Fruit fly (Drosophila melanogaster) whole organism, embryonic: ENCODE results near the gene Top3alpha.

Experiments
- Adf1 ChIP-seq: fragments of 200-800 bp; sonication (Bioruptor generic); IDR thresholded peaks from 2 replicates; pipeline ENCODE4 v1.3.6; 2022; ENCODE audit warnings: missing biosample characterization, missing genetic modification characterization
- B-H2 ChIP-seq: fragments of 200-800 bp; sonication (Bioruptor generic); optimal IDR thresholded peaks from 2 replicates; lab custom pipeline; 2018; ENCODE audit warnings: missing biosample characterization, mild to moderate bottlenecking, missing genetic modification characterization
- BtbVII ChIP-seq: fragments of 200-800 bp; sonication (Bioruptor generic); optimal IDR thresholded peaks from 3 replicates; lab custom pipeline; 2017; ENCODE audit warnings: missing biosample characterization, mild to moderate bottlenecking, missing genetic modification characterization
- CG10267 ChIP-seq: fragments of 200-800 bp; sonication (Bioruptor generic); optimal IDR thresholded peaks from 2 replicates; lab custom pipeline; 2018; ENCODE audit warnings: missing biosample characterization, mild to moderate bottlenecking, missing genetic modification characterization, moderate library complexity
- CG10431 ChIP-seq: fragments of 200-800 bp; sonication (Bioruptor generic); optimal IDR thresholded peaks from 3 replicates; lab custom pipeline; 2018; ENCODE audit warnings: missing biosample characterization, mild to moderate bottlenecking, missing genetic modification characterization
- CG10543 ChIP-seq: fragments of 200-800 bp; sonication (Bioruptor generic); optimal IDR thresholded peaks from 3 replicates; lab custom pipeline; 2017; ENCODE audit warnings: missing biosample characterization, mild to moderate bottlenecking, missing genetic modification characterization, moderate library complexity
- CG10959 ChIP-seq: fragments of 200-800 bp; sonication (Bioruptor generic); IDR thresholded peaks from 2 replicates; pipeline ENCODE4 v1.3.6; 2022; ENCODE audit warnings: missing biosample characterization, missing genetic modification characterization
- CG12071 ChIP-seq: fragments of 200-800 bp; sonication (Bioruptor generic); optimal IDR thresholded peaks from 3 replicates; lab custom pipeline; 2018; ENCODE audit warnings: missing biosample characterization, mild to moderate bottlenecking, missing genetic modification characterization
- CG1233 ChIP-seq: fragments of 200-800 bp; sonication (Bioruptor generic); optimal IDR thresholded peaks from 4 replicates; lab custom pipeline; 2018; ENCODE audit warnings: missing biosample characterization, mild to moderate bottlenecking, missing genetic modification characterization
- CG13287 ChIP-seq: fragments of 200-800 bp; sonication (Bioruptor generic); IDR thresholded peaks from 2 replicates; pipeline ENCODE4 v1.3.6; 2022; ENCODE audit warnings: missing biosample characterization, missing genetic modification characterization; ENCODE audit not compliant: partially characterized antibody
- CG13424 ChIP-seq: fragments of 200-800 bp; sonication (Bioruptor generic); optimal IDR thresholded peaks from 2 replicates; lab custom pipeline; 2019; ENCODE audit warnings: missing biosample characterization, mild to moderate bottlenecking, missing genetic modification characterization, moderate library complexity
- CG13894 ChIP-seq: fragments of 200-800 bp; sonication (Bioruptor generic); optimal IDR thresholded peaks from 3 replicates; lab custom pipeline; 2018; ENCODE audit warnings: missing biosample characterization, mild to moderate bottlenecking, missing genetic modification characterization, moderate library complexity
- CG14710 ChIP-seq: fragments of 200-800 bp; sonication (Bioruptor generic); optimal IDR thresholded peaks from 3 replicates; lab custom pipeline; 2019; ENCODE audit warnings: missing biosample characterization, mild to moderate bottlenecking, missing genetic modification characterization, moderate library complexity
- CG14860 ChIP-seq: fragments of 200-800 bp; sonication (Bioruptor generic); IDR thresholded peaks from 3 replicates; pipeline ENCODE4 v1.3.6; 2022; ENCODE audit warnings: missing biosample characterization, missing genetic modification characterization; ENCODE audit not compliant: partially characterized antibody
- CG16863 ChIP-seq: fragments of 200-800 bp; sonication (Bioruptor generic); optimal IDR thresholded peaks from 3 replicates; lab custom pipeline; 2016; ENCODE audit warnings: missing biosample characterization, missing genetic modification characterization
- CG18262 ChIP-seq: fragments of 200-800 bp; optimal IDR thresholded peaks from 3 replicates; lab custom pipeline; 2019; ENCODE audit warnings: missing biosample characterization, mild to moderate bottlenecking, missing genetic modification characterization, moderate library complexity
- CG2199 ChIP-seq: fragments of 200-800 bp; sonication (Bioruptor generic); IDR thresholded peaks from 3 replicates; pipeline ENCODE4 v1.3.6; 2022; ENCODE audit warnings: missing biosample characterization, missing genetic modification characterization
- CG2875 ChIP-seq: fragments of 200-800 bp; sonication (Bioruptor generic); optimal IDR thresholded peaks from 2 replicates; lab custom pipeline; 2017; ENCODE audit warnings: missing biosample characterization, mild to moderate bottlenecking, missing genetic modification characterization, missing genetic modification reagents
- CG4617 ChIP-seq: fragments of 200-800 bp; sonication (Bioruptor generic); optimal IDR thresholded peaks from 3 replicates; lab custom pipeline; 2016; ENCODE audit warnings: missing biosample characterization, missing genetic modification characterization, borderline replicate concordance
- CG6689 ChIP-seq: fragments of 200-800 bp; sonication (Bioruptor generic); IDR thresholded peaks from 2 replicates; pipeline ENCODE4 v1.3.6; 2022; ENCODE audit warnings: missing biosample characterization, missing genetic modification characterization
- CG7357 ChIP-seq: fragments of 200-800 bp; sonication (Bioruptor generic); IDR thresholded peaks from 3 replicates; pipeline ENCODE4 v1.3.6; 2022; ENCODE audit warnings: missing biosample characterization, missing genetic modification characterization
- Chrac-16 ChIP-seq: fragments of 200-800 bp; sonication (Bioruptor generic); optimal IDR thresholded peaks from 3 replicates; lab custom pipeline; 2016; ENCODE audit warnings: missing biosample characterization, missing genetic modification characterization
- CkIIα-i1 ChIP-seq: fragments of 200-800 bp; sonication (Bioruptor generic); IDR thresholded peaks from 2 replicates; pipeline ENCODE4 v1.3.6; 2022; ENCODE audit warnings: missing biosample characterization, missing genetic modification characterization
- CoRest ChIP-seq: fragments of 200-800 bp; sonication (Bioruptor generic); optimal IDR thresholded peaks from 3 replicates; lab custom pipeline; 2018; ENCODE audit warnings: missing biosample characterization, mild to moderate bottlenecking, missing genetic modification characterization, moderate library complexity
- Hr51 ChIP-seq, 2 experiments: fragments of 200-800 bp; sonication (Bioruptor generic); optimal IDR thresholded peaks; 2 replicates in 1 of 2; 3 replicates in 1 of 2; lab custom pipeline; 2016 to 2018; ENCODE audit warnings: missing biosample characterization in 2 of 2, missing genetic modification characterization in 2 of 2, mild to moderate bottlenecking in 1 of 2, moderate library complexity in 1 of 2
- MTF-1 ChIP-seq: fragments of 200-800 bp; sonication (Bioruptor generic); optimal IDR thresholded peaks from 2 replicates; lab custom pipeline; 2018; ENCODE audit warnings: missing biosample characterization, mild to moderate bottlenecking, missing genetic modification characterization, borderline replicate concordance
- NC2β ChIP-seq: fragments of 200-800 bp; sonication (Bioruptor generic); optimal IDR thresholded peaks from 2 replicates; lab custom pipeline; 2016; ENCODE audit warnings: missing biosample characterization, missing genetic modification characterization
- NFAT ChIP-seq: fragments of 200-800 bp; sonication (Bioruptor generic); IDR thresholded peaks from 2 replicates; pipeline ENCODE4 v1.3.6; 2022; ENCODE audit warnings: missing biosample characterization, missing genetic modification characterization
- Opbp ChIP-seq: fragments of 200-800 bp; sonication (Bioruptor generic); IDR thresholded peaks from 3 replicates; pipeline ENCODE4 v1.3.6; 2022; ENCODE audit warnings: missing biosample characterization, missing genetic modification characterization; ENCODE audit not compliant: partially characterized antibody
- Optix ChIP-seq: fragments of 200-800 bp; sonication (Bioruptor generic); IDR thresholded peaks from 3 replicates; pipeline ENCODE4 v1.3.6; 2022; ENCODE audit warnings: missing biosample characterization, missing genetic modification characterization
- Rfx ChIP-seq: fragments of 200-800 bp; sonication (Bioruptor generic); IDR thresholded peaks from 2 replicates; pipeline ENCODE4 v1.3.6; 2022; ENCODE audit warnings: missing biosample characterization, missing genetic modification characterization
- Stat92E ChIP-seq, 3 experiments: fragments of >200 bp in 2 of 3; fragments of 200-800 bp in 1 of 3; sonication (Bioruptor generic) in 1 of 3; optimal IDR thresholded peaks; 2 replicates each; lab custom pipeline; 2017 to 2019; ENCODE audit warnings: missing biosample characterization in 3 of 3, missing genetic modification characterization in 3 of 3, mild to moderate bottlenecking in 1 of 3, moderate library complexity in 1 of 3
- abd-A ChIP-seq: fragments of 200-800 bp; sonication (Bioruptor generic); optimal IDR thresholded peaks from 3 replicates; lab custom pipeline; 2019; ENCODE audit warnings: missing biosample characterization, mild to moderate bottlenecking, missing genetic modification characterization, moderate library complexity
- ara ChIP-seq: fragments of 200-800 bp; sonication (Bioruptor generic); IDR thresholded peaks from 2 replicates; pipeline ENCODE4 v1.3.6; 2022; ENCODE audit warnings: missing biosample characterization, missing genetic modification characterization
- bigmax ChIP-seq: fragments of 200-800 bp; sonication (Bioruptor generic); optimal IDR thresholded peaks from 2 replicates; lab custom pipeline; 2018; ENCODE audit warnings: missing biosample characterization, mild to moderate bottlenecking, missing genetic modification characterization
- dm ChIP-seq: fragments of 200-800 bp; sonication (Bioruptor generic); optimal IDR thresholded peaks from 3 replicates; lab custom pipeline; 2016; ENCODE audit warnings: missing biosample characterization, missing genetic modification characterization
- en ChIP-seq: fragments of 200-800 bp; sonication (Bioruptor generic); optimal IDR thresholded peaks from 2 replicates; lab custom pipeline; 2016; ENCODE audit warnings: missing biosample characterization, missing genetic modification characterization
- eve ChIP-seq, 2 experiments: fragments of >200 bp; optimal IDR thresholded peaks; 2 replicates each; lab custom pipeline; 2017; ENCODE audit warnings: missing biosample characterization in 2 of 2, missing genetic modification characterization in 2 of 2
- gce ChIP-seq: fragments of 200-800 bp; sonication (Bioruptor generic); IDR thresholded peaks from 3 replicates; pipeline ENCODE4 v1.3.6; 2022; ENCODE audit warnings: missing biosample characterization, missing genetic modification characterization
- gcm2 ChIP-seq: fragments of 200-800 bp; sonication (Bioruptor generic); optimal IDR thresholded peaks from 2 replicates; lab custom pipeline; 2016; ENCODE audit warnings: missing biosample characterization, missing genetic modification characterization
- gfzf ChIP-seq: fragments of 200-800 bp; sonication (Bioruptor generic); optimal IDR thresholded peaks from 2 replicates; lab custom pipeline; 2016; ENCODE audit warnings: missing biosample characterization, mild to moderate bottlenecking, missing genetic modification characterization, moderate library complexity
- hkb ChIP-seq, 2 experiments: fragments of 200-800 bp in 1 of 2; fragments of >200 bp in 1 of 2; sonication (Bioruptor generic) in 1 of 2; IDR thresholded peaks in 1 of 2; optimal IDR thresholded peaks in 1 of 2; 2 replicates each; pipeline versions ENCODE4 v1.3.6 to Lab custom; 2017 to 2022; ENCODE audit warnings: missing biosample characterization in 1 of 2, missing genetic modification characterization in 1 of 2
- klu ChIP-seq: fragments of 200-800 bp; sonication (Bioruptor generic); IDR thresholded peaks from 2 replicates; pipeline ENCODE4 v1.3.6; 2022; ENCODE audit warnings: missing biosample characterization, missing genetic modification characterization
- lilli ChIP-seq: fragments of 200-800 bp; sonication (Bioruptor generic); optimal IDR thresholded peaks from 3 replicates; lab custom pipeline; 2016; ENCODE audit warnings: missing biosample characterization, missing genetic modification characterization
- peb ChIP-seq: fragments of 200-800 bp; sonication (Bioruptor generic); IDR thresholded peaks from 2 replicates; pipeline ENCODE4 v1.3.6; 2022; ENCODE audit warnings: missing biosample characterization, missing genetic modification characterization
- pros ChIP-seq: fragments of 200-800 bp; sonication (Bioruptor generic); optimal IDR thresholded peaks from 3 replicates; lab custom pipeline; 2019; ENCODE audit warnings: missing biosample characterization, mild to moderate bottlenecking, missing genetic modification characterization, moderate library complexity
- so ChIP-seq: fragments of 200-800 bp; sonication (Bioruptor generic); IDR thresholded peaks from 3 replicates; pipeline ENCODE4 v1.3.6; 2022; ENCODE audit warnings: missing biosample characterization, missing genetic modification characterization
- sug ChIP-seq: fragments of 200-800 bp; optimal IDR thresholded peaks from 2 replicates; lab custom pipeline; 2019; ENCODE audit warnings: missing biosample characterization, mild to moderate bottlenecking, missing genetic modification characterization, moderate library complexity
- z ChIP-seq: fragments of 200-800 bp; sonication (Bioruptor generic); IDR thresholded peaks from 3 replicates; pipeline ENCODE4 v1.3.6; 2022; ENCODE audit warnings: missing biosample characterization, missing genetic modification characterization

The Top3alpha gene

DNA sequence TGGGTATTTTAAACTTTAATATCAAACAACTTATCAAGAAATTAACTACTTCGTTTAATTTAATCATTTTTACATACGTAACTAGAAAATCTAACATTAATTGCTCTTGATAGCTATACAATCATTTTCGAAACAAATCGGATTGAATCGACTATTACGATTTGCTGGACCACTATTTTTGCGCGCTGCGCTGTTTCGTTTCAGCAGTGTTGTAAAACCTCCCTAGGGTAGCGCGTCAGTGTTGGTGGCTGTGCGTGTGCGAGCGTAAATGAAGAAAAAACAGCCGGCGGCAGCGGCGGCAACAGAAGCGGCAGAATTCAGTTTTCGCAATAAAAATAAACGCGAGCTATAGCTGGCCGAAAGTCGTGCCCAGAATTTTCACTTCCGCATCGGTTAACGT lies 35.3 kb downstream of the Top3alpha start, which contains the start of gene CG33116 (continued):
- TF ChIP-seq gcm2 (GFP tag; lab: Kevin White, UChicago), result peak; percentile 54
- TF ChIP-seq en (GFP tag; lab: Kevin White, UChicago), result peak; percentile 75
- peak; percentile 77 for TF ChIP-seq MTF-1 (GFP tag; lab: Kevin White, UChicago)
- TF ChIP-seq eve (GFP tag; optimal IDR thresholded peaks at IDR 0.05; lab: Kevin White, UChicago), result no peak
- peak; percentile 71 for TF ChIP-seq CG4617 (GFP tag; lab: Kevin White, UChicago)
- TF ChIP-seq peb (GFP tag; lab: Robert Waterston, UW), result peak; percentile 24; the same call in 1 of the 2 replicates
- peak; percentile 25; the same call in 1 of the 2 replicates for TF ChIP-seq CkIIα-i1 (GFP tag; lab: Robert Waterston, UW)
- peak; percentile 64 for TF ChIP-seq CG6689 (GFP tag; lab: Robert Waterston, UW)
- peak; percentile 65 for TF ChIP-seq CG16863 (GFP tag; lab: Kevin White, UChicago)
- peak; percentile 65; the same call in 2 of the 3 replicates for TF ChIP-seq Opbp (GFP tag; lab: Robert Waterston, UW)
- TF ChIP-seq CG13287, result peak; percentile 54
- peak; percentile 75 for TF ChIP-seq dm (GFP tag; lab: Kevin White, UChicago)
- TF ChIP-seq Optix, result peak; percentile 68
- TF ChIP-seq CG10267, result peak; percentile 97
- TF ChIP-seq pros (GFP tag; lab: Kevin White, UChicago), result no peak
- peak; percentile 70 for TF ChIP-seq CG2875 (GFP tag; lab: Kevin White, UChicago)
- no peak for TF ChIP-seq z (GFP tag; lab: Robert Waterston, UW)
- TF ChIP-seq sug, result peak; percentile 60
- TF ChIP-seq bigmax, result peak; percentile 5
- TF ChIP-seq CG14710 (tag; lab: Kevin White, UChicago), result peak; percentile 78
- peak; percentile 91 for TF ChIP-seq Adf1 (GFP tag; lab: Robert Waterston, UW)
- peak; percentile 49 for TF ChIP-seq CG10543 (GFP tag; lab: Kevin White, UChicago)
- TF ChIP-seq CG2199, result peak; percentile 89; the same call in 2 of the 3 replicates
- peak; percentile 68 for TF ChIP-seq BtbVII (GFP tag; lab: Kevin White, UChicago)
- peak; percentile 80 for TF ChIP-seq CG1233 (GFP tag; lab: Kevin White, UChicago)
- no peak for TF ChIP-seq abd-A (tag; lab: Kevin White, UChicago)
- TF ChIP-seq NC2β (GFP tag; lab: Kevin White, UChicago), result peak; percentile 84
- TF ChIP-seq CG14860 (GFP tag; lab: Robert Waterston, UW), result no peak
- TF ChIP-seq Chrac-16, result peak; percentile 81
- peak in 1 of 3 experiments; percentile 18 for TF ChIP-seq Stat92E (GFP tag; optimal IDR thresholded peaks at IDR 0.05; lab: Kevin White, UChicago)
- TF ChIP-seq NFAT, result peak; percentile 83
- peak; percentile 21; the same call in 1 of the 2 replicates for TF ChIP-seq klu (GFP tag; lab: Robert Waterston, UW)
- peak; percentile 51; the same call in 1 of the 3 replicates for TF ChIP-seq CG7357
- peak; percentile 27; the same call in 1 of the 3 replicates for TF ChIP-seq gce
- peak; percentile 78 for TF ChIP-seq B-H2
- peak; percentile 79 for TF ChIP-seq CG12071 (GFP tag; lab: Kevin White, UChicago)
- peak; percentile 3 for TF ChIP-seq hkb (optimal IDR thresholded peaks at IDR 0.05; lab: Kevin White, UChicago)
- TF ChIP-seq hkb (GFP tag; IDR thresholded peaks at IDR 0.05; lab: Robert Waterston, UW), result peak; percentile 79
- TF ChIP-seq Hr51 (GFP tag; optimal IDR thresholded peaks at IDR 0.05; lab: Kevin White, UChicago), result peak; percentile 75 to 76
- TF ChIP-seq so (GFP tag; lab: Robert Waterston, UW), result peak; percentile 71; the same call in 2 of the 3 replicates
- TF ChIP-seq ara (GFP tag; lab: Robert Waterston, UW), result peak; percentile 63; the same call in 1 of the 2 replicates
- TF ChIP-seq CG10959, result 0 out of 2 replicates have a peak, but pooled peaks have one; percentile 32
- peak; percentile 45 for TF ChIP-seq CG10431 (GFP tag; lab: Kevin White, UChicago)
- peak; percentile 38 for TF ChIP-seq CG13894 (tag; lab: Kevin White, UChicago)
- TF ChIP-seq Rfx (GFP tag; lab: Robert Waterston, UW), result peak; percentile 92
- TF ChIP-seq CG13424 (tag; lab: Kevin White, UChicago), result peak; percentile 76
- TF ChIP-seq lilli, result peak; percentile 89
- TF ChIP-seq CoRest (tag; lab: Kevin White, UChicago), result peak; percentile 80
- peak; percentile 17 for TF ChIP-seq gfzf (GFP tag; lab: Kevin White, UChicago)
- TF ChIP-seq CG18262, result peak; percentile 87
